Worm (Caenorhabditis elegans) whole organism, midembryonic: Measurements from ENCODE around the gene nhr-114.

Experiments used
- T22C8.4 ChIP-seq: fragments of 200-800 bp; sonication (Bioruptor generic); IDR thresholded peaks from 2 replicates; pipeline ENCODE4 v1.3.6; 2022; ENCODE audit warnings: missing genetic modification characterization, missing compliant biosample characterization
- cog-1 ChIP-seq: sonication (generic microtip); optimal IDR thresholded peaks from 2 replicates; lab custom pipeline; 2016; ENCODE audit warnings: missing genetic modification characterization, missing compliant biosample characterization
- tab-1 ChIP-seq: fragments of 200-800 bp; sonication (Bioruptor generic); IDR thresholded peaks from 2 replicates; pipeline ENCODE4 v1.3.6; 2022; ENCODE audit warnings: missing genetic modification characterization, missing compliant biosample characterization

DNA sequence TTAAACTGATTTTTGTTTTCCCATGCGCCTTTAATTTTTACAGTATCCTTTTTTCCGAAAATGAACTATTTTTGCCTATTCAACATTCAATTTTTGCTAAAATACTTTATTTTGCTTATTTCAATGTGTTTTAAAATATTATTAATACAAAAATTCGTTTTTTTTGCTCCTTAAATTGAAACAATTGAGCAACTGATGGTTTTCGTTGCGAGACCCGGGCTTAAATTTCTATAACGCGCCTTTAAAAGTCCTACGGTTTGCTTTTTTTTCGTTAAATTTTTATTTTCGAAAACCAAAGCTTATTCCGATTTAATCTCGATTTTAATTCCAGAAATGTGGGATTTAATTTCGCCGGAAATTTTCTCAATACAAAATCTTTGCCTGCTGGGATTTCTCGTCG, 8.3 kb downstream of the nhr-114 start, which contains the start of gene algn-5:
- TF ChIP-seq tab-1 (GFP tag; lab: Robert Waterston, UW) = no peak
- TF ChIP-seq cog-1 (tag; lab: Kevin White, UChicago) = no peak
- no peak for TF ChIP-seq T22C8.4
